Worm (Caenorhabditis elegans) whole organism, young adult: ENCODE measurements around the gene F54D10.7.

Experiments used
- B0035.1 ChIP-seq: sonication (generic microtip); optimal IDR thresholded peaks from 2 replicates; lab custom pipeline; 2016; ENCODE audit warnings: missing genetic modification characterization, mild to moderate bottlenecking, missing compliant biosample characterization, missing genotype, missing genetic modification reagents
- B0261.1 ChIP-seq: sonication (generic microtip); optimal IDR thresholded peaks from 2 replicates; lab custom pipeline; 2016; ENCODE audit warnings: mild to moderate bottlenecking, missing genetic modification characterization, moderate library complexity, missing compliant biosample characterization
- C06A6.2 ChIP-seq: fragments of 200-800 bp; sonication (Bioruptor generic); conservative IDR thresholded peaks from 2 replicates; pipeline ENCODE4 v1.3.6; 2022; ENCODE audit warnings: missing genetic modification characterization, missing compliant biosample characterization
- F10E7.11 ChIP-seq: sonication (generic microtip); optimal IDR thresholded peaks from 2 replicates; lab custom pipeline; 2017; ENCODE audit warnings: mild to moderate bottlenecking, missing genetic modification characterization, moderate library complexity, missing compliant biosample characterization
- F33H1.4 ChIP-seq: fragments of 200-800 bp; sonication (Bioruptor generic); IDR thresholded peaks from 2 replicates; pipeline ENCODE4 v1.3.6; 2022; ENCODE audit warnings: missing genetic modification reagents, missing genetic modification characterization, missing compliant biosample characterization
- F49E8.2 ChIP-seq: sonication (generic microtip); optimal IDR thresholded peaks from 3 replicates; lab custom pipeline; 2017; ENCODE audit warnings: missing genetic modification characterization, mild to moderate bottlenecking, missing compliant biosample characterization, antibody characterized with exemption, moderate library complexity; ENCODE audit not compliant: insufficient read depth
- F57A8.1 ChIP-seq: fragments of 200-800 bp; sonication (Bioruptor generic); optimal IDR thresholded peaks from 2 replicates; lab custom pipeline; 2018; ENCODE audit warnings: mild to moderate bottlenecking, missing genetic modification characterization, moderate library complexity, missing compliant biosample characterization
- K11D2.4 ChIP-seq: fragments of 200-800 bp; sonication (Bioruptor generic); IDR thresholded peaks from 2 replicates; pipeline ENCODE4 v1.3.6; 2022; ENCODE audit warnings: missing genetic modification reagents, missing genetic modification characterization, missing compliant biosample characterization
- K12H6.12 ChIP-seq: fragments of 200-800 bp; sonication (Bioruptor generic); optimal IDR thresholded peaks from 2 replicates; lab custom pipeline; 2018; ENCODE audit warnings: mild to moderate bottlenecking, missing genetic modification characterization, missing compliant biosample characterization
- T07F8.4 ChIP-seq: sonication (generic microtip); optimal IDR thresholded peaks from 2 replicates; lab custom pipeline; 2016; ENCODE audit warnings: mild to moderate bottlenecking, missing genetic modification characterization, moderate library complexity, missing compliant biosample characterization
- T26A5.8 ChIP-seq: sonication (generic microtip); optimal IDR thresholded peaks from 2 replicates; lab custom pipeline; 2016; ENCODE audit warnings: missing genetic modification characterization, missing compliant biosample characterization
- Y53F4B.3 ChIP-seq: fragments of 200-800 bp; sonication (Bioruptor generic); IDR thresholded peaks from 2 replicates; pipeline ENCODE4 v1.3.6; 2022; ENCODE audit warnings: missing genetic modification reagents, missing genetic modification characterization, missing compliant biosample characterization
- Y56A3A.18 ChIP-seq: fragments of 200-800 bp; sonication (Bioruptor generic); IDR thresholded peaks from 2 replicates; pipeline ENCODE4 v1.3.6; 2022; ENCODE audit warnings: missing genetic modification reagents, missing genetic modification characterization, missing compliant biosample characterization
- akir-1 ChIP-seq: fragments of 200-800 bp; sonication (Bioruptor generic); optimal IDR thresholded peaks from 2 replicates; lab custom pipeline; 2018; ENCODE audit warnings: mild to moderate bottlenecking, missing genetic modification characterization, moderate library complexity, missing compliant biosample characterization
- athp-1 ChIP-seq: sonication (generic microtip); optimal IDR thresholded peaks from 2 replicates; lab custom pipeline; 2017; ENCODE audit warnings: mild to moderate bottlenecking, missing genetic modification characterization, missing compliant biosample characterization
- attf-3 ChIP-seq: fragments of 200-800 bp; sonication (Bioruptor generic); conservative IDR thresholded peaks from 2 replicates; pipeline ENCODE4 v1.3.6; 2022; ENCODE audit warnings: missing genetic modification reagents, missing genetic modification characterization, missing compliant biosample characterization
- attf-5 ChIP-seq: fragments of 200-800 bp; sonication (Bioruptor generic); optimal IDR thresholded peaks from 2 replicates; lab custom pipeline; 2018; ENCODE audit warnings: mild to moderate bottlenecking, missing genetic modification characterization, missing compliant biosample characterization
- bed-2 ChIP-seq: fragments of 200-800 bp; sonication (Bioruptor generic); IDR thresholded peaks from 2 replicates; pipeline ENCODE4 v1.3.6; 2022; ENCODE audit warnings: missing genetic modification reagents, missing genetic modification characterization, missing compliant biosample characterization
- ccch-3 ChIP-seq: fragments of 200-800 bp; sonication (Bioruptor generic); optimal IDR thresholded peaks from 2 replicates; lab custom pipeline; 2018; ENCODE audit warnings: mild to moderate bottlenecking, missing genetic modification characterization, missing compliant biosample characterization
- cebp-2 ChIP-seq: fragments of 200-800 bp; sonication (Bioruptor generic); IDR thresholded peaks from 2 replicates; pipeline ENCODE4 v1.3.6; 2022; ENCODE audit warnings: missing genetic modification characterization, missing compliant biosample characterization
- ceh-27 ChIP-seq: fragments of 200-800 bp; sonication (Bioruptor generic); optimal IDR thresholded peaks from 2 replicates; lab custom pipeline; 2018; ENCODE audit warnings: mild to moderate bottlenecking, missing genetic modification characterization, moderate library complexity, missing compliant biosample characterization
- die-1 ChIP-seq: sonication (generic microtip); optimal IDR thresholded peaks from 2 replicates; lab custom pipeline; 2016; ENCODE audit warnings: missing genotype, mild to moderate bottlenecking, missing genetic modification characterization, missing compliant biosample characterization
- dpff-1 ChIP-seq: sonication (generic microtip); optimal IDR thresholded peaks from 2 replicates; lab custom pipeline; 2017; ENCODE audit warnings: mild to moderate bottlenecking, missing genetic modification characterization, missing compliant biosample characterization
- dpl-1 ChIP-seq: fragments of 150-350 bp; optimal IDR thresholded peaks from 2 replicates; lab custom pipeline; 2014; ENCODE audit warnings: missing biosample characterization, missing genetic modification reagents, missing genetic modification characterization
- ets-4 ChIP-seq: fragments of 200-800 bp; sonication (Bioruptor generic); optimal IDR thresholded peaks from 2 replicates; lab custom pipeline; 2018; ENCODE audit warnings: mild to moderate bottlenecking, missing genetic modification characterization, missing compliant biosample characterization
- fkh-3 ChIP-seq: sonication (generic microtip); optimal IDR thresholded peaks from 2 replicates; lab custom pipeline; 2016; ENCODE audit warnings: mild to moderate bottlenecking, missing genetic modification characterization, missing compliant biosample characterization
- gei-17 ChIP-seq: fragments of 200-800 bp; sonication (Bioruptor generic); optimal IDR thresholded peaks from 2 replicates; lab custom pipeline; 2018; ENCODE audit warnings: mild to moderate bottlenecking, missing genetic modification characterization, missing compliant biosample characterization
- him-1 ChIP-seq: sonication (generic microtip); optimal IDR thresholded peaks from 2 replicates; lab custom pipeline; 2016; ENCODE audit warnings: missing genotype, missing genetic modification reagents, missing genetic modification characterization, missing compliant biosample characterization
- hlh-26 ChIP-seq: fragments of 200-800 bp; sonication (Bioruptor generic); conservative IDR thresholded peaks from 2 replicates; pipeline ENCODE4 v1.3.6; 2022; ENCODE audit warnings: missing genetic modification reagents, missing genetic modification characterization, missing compliant biosample characterization
- let-526 ChIP-seq: fragments of 200-800 bp; sonication (Bioruptor generic); IDR thresholded peaks from 2 replicates; pipeline ENCODE4 v1.3.6; 2022; ENCODE audit warnings: missing genetic modification reagents, missing genetic modification characterization, missing compliant biosample characterization
- let-607 ChIP-seq, 2 experiments: fragments of 200-800 bp in 1 of 2; sonication (Bioruptor generic) in 1 of 2; sonication (generic microtip) in 1 of 2; optimal IDR thresholded peaks; 2 replicates each; lab custom pipeline; 2016 to 2018; ENCODE audit warnings: mild to moderate bottlenecking in 2 of 2, missing compliant biosample characterization in 2 of 2, missing genetic modification characterization in 2 of 2, moderate library complexity in 2 of 2, missing genotype in 1 of 2
- lin-35 ChIP-seq, 3 experiments: fragments of 150-350 bp in 2 of 3; sonication (generic microtip) in 1 of 3; optimal IDR thresholded peaks; 2 replicates each; lab custom pipeline; 2014 to 2018; ENCODE audit warnings: missing biosample characterization in 3 of 3, missing genetic modification characterization in 3 of 3, missing genetic modification reagents in 3 of 3
- lin-40 ChIP-seq: sonication (generic microtip); optimal IDR thresholded peaks from 2 replicates; lab custom pipeline; 2016; ENCODE audit warnings: missing genetic modification characterization, mild to moderate bottlenecking, missing compliant biosample characterization, missing genotype, missing genetic modification reagents
- lin-54 ChIP-seq: fragments of 200-800 bp; sonication (Bioruptor generic); optimal IDR thresholded peaks from 2 replicates; lab custom pipeline; 2018; ENCODE audit warnings: mild to moderate bottlenecking, missing genetic modification characterization, missing compliant biosample characterization
- madf-6 ChIP-seq: fragments of 200-800 bp; sonication (Bioruptor generic); IDR thresholded peaks from 2 replicates; pipeline ENCODE4 v1.3.6; 2022; ENCODE audit warnings: missing genetic modification reagents, missing genetic modification characterization, missing compliant biosample characterization
- nhr-80 ChIP-seq: sonication (generic microtip); optimal IDR thresholded peaks from 2 replicates; lab custom pipeline; 2016; ENCODE audit warnings: missing genetic modification characterization, missing compliant biosample characterization
- ztf-22 ChIP-seq: fragments of 200-800 bp; sonication (Bioruptor generic); optimal IDR thresholded peaks from 2 replicates; lab custom pipeline; 2018; ENCODE audit warnings: mild to moderate bottlenecking, missing genetic modification characterization, moderate library complexity, missing compliant biosample characterization
- ztf-26 ChIP-seq: sonication (generic microtip); optimal IDR thresholded peaks from 2 replicates; lab custom pipeline; 2017; ENCODE audit warnings: missing genetic modification characterization, missing compliant biosample characterization
- ztf-3 ChIP-seq: fragments of 200-800 bp; sonication (Bioruptor generic); optimal IDR thresholded peaks from 2 replicates; lab custom pipeline; 2018; ENCODE audit warnings: mild to moderate bottlenecking, missing genetic modification characterization, missing compliant biosample characterization

F54D10.7 gene

ce11 chrII:3806964-3807363 lies 14.1 kb downstream of the F54D10.7 start, which contains the start of gene F54D10.4:
Gene F54D10.4, minus strand, starts transcription at chrII:3807064.
- TF ChIP-seq madf-6 (GFP tag; lab: Robert Waterston, UW) = 0 out of 2 replicates have a peak, but pooled peaks have one; percentile 9
- no peak for TF ChIP-seq K11D2.4
- TF ChIP-seq, all 124 proteins: peak for 1

- TF ChIP-seq ztf-3 (GFP tag; lab: Kevin White, UChicago) (no peak), dpl-1 (GFP tag; lab: Kevin White, UChicago) (no peak), him-1 (tag; lab: Kevin White, UChicago) (no peak), dpff-1 (tag; lab: Kevin White, UChicago) (no peak), nhr-80 (tag; lab: Kevin White, UChicago) (no peak), ztf-22 (GFP tag; lab: Kevin White, UChicago) (no peak), ets-4 (no peak), die-1 (tag; lab: Kevin White, UChicago) (no peak), F10E7.11 (tag; lab: Kevin White, UChicago) (no peak), F49E8.2 (tag; lab: Kevin White, UChicago) (no peak), fkh-3 (no peak)
These were observed 15.6 kb downstream of the F54D10.7 start for ce11 chrII:3805518-3805917.

ce11 chrII:3803219-3803618 lies 17.9 kb downstream of the F54D10.7 start, which contains the start of gene ins-32:
Gene ins-32, minus strand, starts transcription at chrII:3803319.
- TF ChIP-seq let-526 (no peak), T07F8.4 (tag; lab: Kevin White, UChicago) (no peak), attf-3 (no peak)

DNA sequence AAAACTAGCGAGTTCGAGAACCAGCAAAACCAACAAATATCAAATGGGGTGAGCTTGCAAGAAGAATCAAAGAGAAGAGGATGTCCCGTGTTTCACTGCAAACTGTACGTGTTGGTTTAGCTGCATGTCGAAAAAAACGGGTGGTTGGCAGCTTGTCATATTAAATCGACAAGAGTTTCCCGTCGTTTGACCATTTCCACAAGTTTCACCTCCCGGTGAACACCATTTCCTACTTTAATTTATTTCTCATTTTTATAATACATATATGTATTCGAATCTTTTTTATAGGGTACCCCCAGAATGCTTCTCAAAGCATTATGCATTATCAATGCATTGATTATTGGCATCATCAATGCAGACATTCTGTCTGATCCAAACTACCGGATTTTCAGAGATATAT lies 25.8 kb downstream of the F54D10.7 start, which contains the start of gene Y8A9A.2:
Gene Y8A9A.2, plus strand, starts transcription at position 301 of the 400 bp plus-strand sequence.
- TF ChIP-seq gei-17 = no peak
- TF ChIP-seq ztf-26 (tag; lab: Kevin White, UChicago) = no peak
- no peak for TF ChIP-seq lin-54 (GFP tag; lab: Kevin White, UChicago)
- TF ChIP-seq bed-2 = no peak

DNA sequence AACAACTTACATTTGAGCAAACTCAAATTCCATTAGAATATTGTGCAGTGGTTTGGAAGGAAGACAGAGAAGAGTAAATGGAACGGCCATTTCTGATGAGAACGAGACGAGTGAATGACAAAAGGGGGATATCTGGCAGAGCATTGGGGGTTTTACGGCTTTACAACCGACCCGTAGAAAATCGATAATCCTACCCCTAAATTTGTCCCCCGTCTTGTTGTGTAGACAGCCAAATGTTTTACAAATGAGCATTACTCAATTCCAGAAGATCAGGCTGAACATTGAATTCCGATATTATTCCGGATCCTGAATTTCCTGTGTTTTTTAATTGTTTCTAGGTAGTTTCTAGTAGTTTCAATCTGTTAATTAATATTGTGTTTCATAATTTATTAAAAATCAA lies 27.8 kb downstream of the F54D10.7 start, which contains the start of gene fbxb-99:
Gene fbxb-99, minus strand, starts transcription at position 101 of the 400 bp plus-strand sequence.
- TF ChIP-seq T26A5.8 (tag; lab: Kevin White, UChicago) = no peak
- TF ChIP-seq B0261.1 (tag; lab: Kevin White, UChicago) = no peak
- TF ChIP-seq Y53F4B.3 (GFP tag; lab: Robert Waterston, UW) = no peak
- no peak for TF ChIP-seq C06A6.2
- TF ChIP-seq attf-5 (GFP tag; lab: Kevin White, UChicago) = no peak
- no peak for TF ChIP-seq lin-35 (GFP tag; optimal IDR thresholded peaks at IDR 0.05; lab: Kevin White, UChicago)
- TF ChIP-seq dpl-1 (GFP tag; lab: Kevin White, UChicago) = no peak
- no peak for TF ChIP-seq attf-3
- no peak for TF ChIP-seq K12H6.12 (tag; lab: Kevin White, UChicago)
- TF ChIP-seq ceh-27 (GFP tag; lab: Kevin White, UChicago) = no peak
- TF ChIP-seq gei-17 = no peak
- TF ChIP-seq nhr-80 (tag; lab: Kevin White, UChicago) = no peak
- TF ChIP-seq Y56A3A.18 = no peak

DNA sequence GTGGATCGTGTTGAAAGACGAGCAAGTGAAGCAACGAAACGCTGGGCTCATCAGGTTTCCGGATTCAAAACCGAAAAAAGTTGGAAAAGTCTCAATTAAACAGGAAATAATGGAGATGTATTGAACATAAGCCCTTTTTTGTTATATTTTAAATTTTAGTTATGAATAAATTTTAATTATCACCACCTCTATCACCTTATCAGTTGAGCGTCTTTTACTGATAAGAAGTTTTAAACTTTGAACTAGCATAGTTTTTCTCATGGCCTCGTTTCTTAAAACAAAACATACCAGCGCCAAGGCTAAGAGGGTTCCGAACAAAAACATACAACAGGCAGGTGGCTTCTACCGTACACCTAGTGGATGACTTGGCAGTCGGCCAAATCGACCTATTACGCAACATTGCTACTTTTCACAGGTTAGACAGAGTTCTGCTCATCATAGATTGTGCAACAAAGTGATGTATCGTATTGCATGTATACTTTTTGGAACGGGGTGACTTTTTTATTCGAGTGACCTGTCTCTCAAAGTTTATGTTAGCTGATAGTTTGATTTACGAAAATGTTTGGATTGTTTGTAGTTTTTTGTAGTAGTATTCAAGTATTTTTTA lies 32.6 kb downstream of the F54D10.7 start:
- TF ChIP-seq akir-1 = no peak
- no peak for TF ChIP-seq ccch-3
- no peak for TF ChIP-seq hlh-26
- no peak for TF ChIP-seq lin-40
- no peak for TF ChIP-seq T26A5.8 (tag; lab: Kevin White, UChicago)
- TF ChIP-seq C06A6.2 = no peak
- no peak for TF ChIP-seq T07F8.4 (tag; lab: Kevin White, UChicago)
- no peak for TF ChIP-seq cebp-2 (GFP tag; lab: Robert Waterston, UW)
- TF ChIP-seq F33H1.4 (GFP tag; lab: Robert Waterston, UW) = no peak
- TF ChIP-seq athp-1 (tag; lab: Kevin White, UChicago) = no peak
- no peak for TF ChIP-seq B0035.1 (tag; lab: Kevin White, UChicago)
- TF ChIP-seq F57A8.1 (GFP tag; lab: Kevin White, UChicago) = no peak
- TF ChIP-seq ztf-26 (tag; lab: Kevin White, UChicago) = no peak
- TF ChIP-seq let-607 (tag; optimal IDR thresholded peaks at IDR 0.05; lab: Kevin White, UChicago) = no peak
